Fruit fly (Drosophila melanogaster): ENCODE results near the gene CG11857.

DNA sequence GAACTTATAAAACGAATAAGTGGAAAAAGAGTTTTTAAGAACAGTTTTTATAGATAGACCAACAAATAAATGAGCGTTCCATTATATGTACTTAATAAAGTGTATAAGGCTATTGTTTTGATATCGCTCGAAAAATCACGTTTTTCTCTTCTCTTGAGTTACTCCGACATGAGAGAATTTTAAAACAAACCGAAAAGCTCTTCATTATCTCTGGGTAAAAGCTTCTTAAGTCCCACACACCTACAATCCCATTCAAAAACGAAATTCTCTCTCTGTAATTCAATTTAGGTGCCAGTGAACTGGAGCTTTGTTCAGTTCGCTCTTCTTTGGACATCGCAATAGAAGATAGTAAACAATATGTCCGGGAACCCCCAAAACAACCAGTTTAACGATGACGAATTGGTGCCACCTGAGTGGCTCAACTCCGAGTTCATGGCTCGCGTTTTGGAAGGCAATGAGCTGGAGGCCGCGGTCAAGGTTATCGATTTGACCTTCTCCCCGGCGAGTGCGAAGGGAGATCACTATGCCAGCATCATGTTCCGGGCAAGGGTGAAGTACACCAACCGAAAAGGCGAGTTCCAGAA is 45.3 kb downstream of the CG11857 start, which contains the start of gene CG31436:
- TF ChIP-seq h (optimal IDR thresholded peaks at IDR 0.05), result no peak
- no peak for TF ChIP-seq ttk (optimal IDR thresholded peaks at IDR 0.05)

All from Kc167 (cell line).